Worm (Caenorhabditis elegans) whole organism, late embryonic: ENCODE data around the gene ZK1248.17.

Source experiments
- C08G9.2 ChIP-seq: sonication (generic microtip); optimal IDR thresholded peaks from 2 replicates; lab custom pipeline; 2016; ENCODE audit warnings: mild to moderate bottlenecking, missing genetic modification characterization, moderate library complexity, missing compliant biosample characterization
- ahr-1 ChIP-seq: sonication (generic microtip); optimal IDR thresholded peaks from 2 replicates; lab custom pipeline; 2016; ENCODE audit warnings: missing genetic modification characterization, missing compliant biosample characterization
- ceh-19 ChIP-seq: fragments of 200-800 bp; sonication (Bioruptor generic); optimal IDR thresholded peaks from 2 replicates; lab custom pipeline; 2018; ENCODE audit warnings: mild to moderate bottlenecking, missing genetic modification characterization, missing compliant biosample characterization
- ceh-2 ChIP-seq: sonication (generic microtip); optimal IDR thresholded peaks from 2 replicates; lab custom pipeline; 2016; ENCODE audit warnings: missing genotype, missing genetic modification characterization, missing compliant biosample characterization
- ceh-31 ChIP-seq: sonication (generic microtip); optimal IDR thresholded peaks from 2 replicates; lab custom pipeline; 2016; ENCODE audit warnings: missing genetic modification characterization, missing compliant biosample characterization
- ceh-34 ChIP-seq: sonication (generic microtip); optimal IDR thresholded peaks from 2 replicates; lab custom pipeline; 2016; ENCODE audit warnings: mild to moderate bottlenecking, missing genetic modification characterization, missing compliant biosample characterization
- ceh-48 ChIP-seq: sonication (generic microtip); optimal IDR thresholded peaks from 2 replicates; lab custom pipeline; 2016; ENCODE audit warnings: missing genetic modification characterization, inconsistent platforms, missing compliant biosample characterization
- che-1 ChIP-seq: sonication (generic microtip); optimal IDR thresholded peaks from 2 replicates; lab custom pipeline; 2016; ENCODE audit warnings: mild to moderate bottlenecking, missing genetic modification characterization, missing compliant biosample characterization
- fkh-10 ChIP-seq: fragments of 150-350 bp; optimal IDR thresholded peaks from 2 replicates; lab custom pipeline; 2014; ENCODE audit warnings: missing biosample characterization, missing genetic modification reagents, missing genetic modification characterization
- npax-4 ChIP-seq: sonication (generic microtip); optimal IDR thresholded peaks from 2 replicates; lab custom pipeline; 2016; ENCODE audit warnings: missing genetic modification characterization, missing compliant biosample characterization
- pat-9 ChIP-seq: fragments of 200-800 bp; sonication (Bioruptor generic); optimal IDR thresholded peaks from 2 replicates; lab custom pipeline; 2018; ENCODE audit warnings: mild to moderate bottlenecking, missing genetic modification characterization, moderate library complexity, missing compliant biosample characterization
- pqm-1 ChIP-seq: sonication (generic microtip); optimal IDR thresholded peaks from 2 replicates; lab custom pipeline; 2016; ENCODE audit warnings: missing genetic modification characterization, missing compliant biosample characterization
- ref-2 ChIP-seq: sonication (generic microtip); optimal IDR thresholded peaks from 2 replicates; lab custom pipeline; 2016; ENCODE audit warnings: missing genetic modification characterization, missing compliant biosample characterization
- rnt-1 ChIP-seq: sonication (generic microtip); optimal IDR thresholded peaks from 2 replicates; lab custom pipeline; 2016; ENCODE audit warnings: missing genetic modification characterization, missing compliant biosample characterization
- sdc-2 ChIP-seq: sonication (generic microtip); optimal IDR thresholded peaks from 2 replicates; lab custom pipeline; 2016; ENCODE audit warnings: missing genotype, missing genetic modification characterization, missing compliant biosample characterization
- unc-42 ChIP-seq: sonication (generic microtip); optimal IDR thresholded peaks from 2 replicates; lab custom pipeline; 2016; ENCODE audit warnings: missing genotype, missing genetic modification characterization, missing compliant biosample characterization
- unc-86 ChIP-seq: sonication (generic microtip); optimal IDR thresholded peaks from 2 replicates; lab custom pipeline; 2016; ENCODE audit warnings: missing genetic modification characterization, missing compliant biosample characterization

ZK1248.17 gene

DNA sequence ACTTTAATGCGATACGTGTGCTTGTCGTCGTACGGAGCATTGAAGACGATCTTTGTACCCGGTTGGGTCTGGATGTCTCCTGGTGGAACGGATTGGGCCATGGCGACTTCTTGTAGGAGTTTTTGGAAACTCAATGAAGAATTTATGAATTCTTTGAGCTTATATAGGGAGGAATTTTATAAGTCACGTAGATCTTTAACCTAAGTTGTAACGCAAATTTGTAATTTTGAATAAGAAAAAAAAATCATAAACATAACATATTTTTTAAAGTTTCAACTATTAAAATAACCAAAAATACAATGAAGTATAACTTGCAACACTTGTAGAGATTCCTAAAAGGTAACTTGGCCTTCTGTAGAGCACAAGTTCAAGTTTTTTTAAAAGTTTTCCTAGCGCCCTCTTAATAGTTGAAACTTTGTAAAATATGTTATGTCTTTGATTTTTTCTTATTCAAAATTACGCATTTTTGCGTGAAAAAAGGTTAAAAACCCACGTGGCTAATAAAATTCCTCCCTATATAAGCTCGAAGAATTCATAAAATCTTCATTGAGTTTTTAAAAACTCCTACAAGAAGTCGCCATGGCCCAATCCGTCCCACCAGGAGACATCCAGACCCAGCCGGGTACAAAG is 47.9 kb downstream of the ZK1248.17 start, which contains the start of the genes msp-63 and msp-142:
Gene msp-63 (minus strand): TSS at position 101 of the 630 bp plus-strand sequence.
Gene msp-142 (plus strand): TSS at position 580 of the 630 bp plus-strand sequence.
- no peak for TF ChIP-seq unc-86 (tag; lab: Kevin White, UChicago)
- TF ChIP-seq fkh-10 (GFP tag; lab: Kevin White, UChicago): no peak
- no peak for TF ChIP-seq ceh-48 (tag; lab: Kevin White, UChicago)
- TF ChIP-seq pqm-1 (tag; lab: Kevin White, UChicago): no peak
- TF ChIP-seq ceh-19 (GFP tag; lab: Kevin White, UChicago): no peak
- no peak for TF ChIP-seq unc-42 (tag; lab: Kevin White, UChicago)
- TF ChIP-seq che-1: no peak
- no peak for TF ChIP-seq sdc-2
- TF ChIP-seq ahr-1 (tag; lab: Kevin White, UChicago): no peak
- no peak for TF ChIP-seq pat-9 (tag; lab: Kevin White, UChicago)
- no peak for TF ChIP-seq ref-2
- no peak for TF ChIP-seq ceh-34 (tag; lab: Kevin White, UChicago)
- TF ChIP-seq ceh-31 (tag; lab: Kevin White, UChicago): no peak
- TF ChIP-seq rnt-1 (tag; lab: Kevin White, UChicago): no peak
- no peak for TF ChIP-seq C08G9.2 (tag; lab: Kevin White, UChicago)
- no peak for TF ChIP-seq ceh-2 (tag; lab: Kevin White, UChicago)
- no peak for TF ChIP-seq npax-4
- TF ChIP-seq, all 69 proteins: peak for 0
